Fruit fly (Drosophila melanogaster) whole organism, embryonic: ENCODE measurements around the gene Arp1.
"Not testable (repeated sequence)": the region's sequence is repeated elsewhere in the genome, so short reads cannot be mapped to it uniquely, and the experiment has no call there.

Experiments used
- CG11093 ChIP-seq: fragments of 200-800 bp; sonication (Bioruptor generic); IDR thresholded peaks from 3 replicates; pipeline ENCODE4 v1.3.6; 2022; ENCODE audit warnings: missing biosample characterization, missing genetic modification characterization
- CG11247 ChIP-seq: fragments of 200-800 bp; sonication (Bioruptor generic); IDR thresholded peaks from 2 replicates; pipeline ENCODE4 v1.3.6; 2022; ENCODE audit warnings: missing biosample characterization, missing genetic modification characterization
- CG11456 ChIP-seq: fragments of 200-800 bp; sonication (Bioruptor generic); IDR thresholded peaks from 3 replicates; pipeline ENCODE4 v1.3.6; 2022; ENCODE audit warnings: missing biosample characterization, missing genetic modification characterization
- CG14441 ChIP-seq: fragments of 200-800 bp; sonication (Bioruptor generic); IDR thresholded peaks from 2 replicates; pipeline ENCODE4 v1.3.6; 2022; ENCODE audit warnings: missing biosample characterization, missing genetic modification characterization
- CG14667 ChIP-seq: fragments of 200-800 bp; sonication (Bioruptor generic); IDR thresholded peaks from 2 replicates; pipeline ENCODE4 v1.3.6; 2022; ENCODE audit warnings: missing biosample characterization, missing genetic modification characterization
- CG14710 ChIP-seq: fragments of 200-800 bp; sonication (Bioruptor generic); optimal IDR thresholded peaks from 3 replicates; lab custom pipeline; 2019; ENCODE audit warnings: missing biosample characterization, mild to moderate bottlenecking, missing genetic modification characterization, moderate library complexity
- CG17802 ChIP-seq: fragments of 200-800 bp; sonication (Bioruptor generic); optimal IDR thresholded peaks from 2 replicates; lab custom pipeline; 2018; ENCODE audit warnings: missing biosample characterization, mild to moderate bottlenecking, missing genetic modification characterization, moderate library complexity
- CG6272 ChIP-seq: fragments of 200-800 bp; sonication (Bioruptor generic); IDR thresholded peaks from 2 replicates; pipeline ENCODE4 v1.3.6; 2022; ENCODE audit warnings: missing biosample characterization, missing genetic modification characterization
- CG7357 ChIP-seq: fragments of 200-800 bp; sonication (Bioruptor generic); IDR thresholded peaks from 3 replicates; pipeline ENCODE4 v1.3.6; 2022; ENCODE audit warnings: missing biosample characterization, missing genetic modification characterization
- CG9817 ChIP-seq: fragments of 200-800 bp; sonication (Bioruptor generic); optimal IDR thresholded peaks from 2 replicates; lab custom pipeline; 2018; ENCODE audit warnings: missing biosample characterization, mild to moderate bottlenecking, missing genetic modification characterization, moderate library complexity
- CG9932 ChIP-seq: fragments of 200-800 bp; sonication (Bioruptor generic); IDR thresholded peaks from 2 replicates; pipeline ENCODE4 v1.3.6; 2022; ENCODE audit warnings: missing biosample characterization, missing genetic modification characterization
- Dp ChIP-seq: fragments of 200-800 bp; sonication (Bioruptor generic); optimal IDR thresholded peaks from 2 replicates; lab custom pipeline; 2018; ENCODE audit warnings: missing biosample characterization, mild to moderate bottlenecking, missing genetic modification characterization, moderate library complexity
- E2f2 ChIP-seq: fragments of 200-800 bp; sonication (Bioruptor generic); IDR thresholded peaks from 2 replicates; pipeline ENCODE4 v1.3.6; 2022; ENCODE audit warnings: missing biosample characterization, missing genetic modification characterization
- Ets65A ChIP-seq: fragments of 200-800 bp; sonication (Bioruptor generic); peaks from one replicate; lab custom pipeline; 2016; ENCODE audit warnings: missing biosample characterization, missing genetic modification characterization
- Hr3 ChIP-seq: fragments of 200-800 bp; sonication (Bioruptor generic); optimal IDR thresholded peaks from 3 replicates; lab custom pipeline; 2016; ENCODE audit warnings: missing biosample characterization, missing genetic modification characterization
- Hr78 ChIP-seq, 2 experiments: fragments of 200-800 bp in 1 of 2; fragments of >200 bp in 1 of 2; sonication (Bioruptor generic) in 1 of 2; optimal IDR thresholded peaks; 2 replicates each; lab custom pipeline; 2017 to 2019; ENCODE audit warnings: missing biosample characterization in 2 of 2, missing genetic modification characterization in 2 of 2, mild to moderate bottlenecking in 1 of 2, moderate library complexity in 1 of 2
- Pdp1 ChIP-seq, 2 experiments: fragments of 200-800 bp; sonication (Bioruptor generic); optimal IDR thresholded peaks; 3 replicates each; lab custom pipeline; 2016; ENCODE audit warnings: missing biosample characterization in 2 of 2, missing genetic modification characterization in 2 of 2, mild to moderate bottlenecking in 1 of 2, moderate library complexity in 1 of 2
- Ptx1 ChIP-seq: fragments of 200-800 bp; sonication (Bioruptor generic); IDR thresholded peaks from 2 replicates; pipeline ENCODE4 v1.3.6; 2022; ENCODE audit warnings: missing biosample characterization, missing genetic modification characterization
- Rx ChIP-seq: fragments of 200-800 bp; sonication (Bioruptor generic); IDR thresholded peaks from 2 replicates; pipeline ENCODE4 v1.3.6; 2022; ENCODE audit warnings: missing biosample characterization, missing genetic modification characterization
- Sin3A ChIP-seq: fragments of >200 bp; optimal IDR thresholded peaks from 2 replicates; lab custom pipeline; 2018
- Sry-δ ChIP-seq: fragments of 200-800 bp; sonication (Bioruptor generic); optimal IDR thresholded peaks from 2 replicates; lab custom pipeline; 2016; ENCODE audit warnings: missing biosample characterization, missing genetic modification characterization
- ase ChIP-seq: fragments of 200-800 bp; sonication (Bioruptor generic); IDR thresholded peaks from 3 replicates; pipeline ENCODE4 v1.3.6; 2022; ENCODE audit warnings: missing biosample characterization, missing genetic modification characterization
- dimm ChIP-seq: fragments of 200-800 bp; sonication (Bioruptor generic); IDR thresholded peaks from 2 replicates; pipeline ENCODE4 v1.3.6; 2022; ENCODE audit warnings: missing biosample characterization, missing genetic modification characterization
- dysf ChIP-seq: fragments of 200-800 bp; sonication (Bioruptor generic); IDR thresholded peaks from 3 replicates; pipeline ENCODE4 v1.3.6; 2022; ENCODE audit warnings: missing biosample characterization, missing genetic modification characterization
- gfzf ChIP-seq: fragments of 200-800 bp; sonication (Bioruptor generic); optimal IDR thresholded peaks from 2 replicates; lab custom pipeline; 2016; ENCODE audit warnings: missing biosample characterization, mild to moderate bottlenecking, missing genetic modification characterization, moderate library complexity
- jumu ChIP-seq: fragments of 200-800 bp; sonication (Bioruptor generic); optimal IDR thresholded peaks from 3 replicates; lab custom pipeline; 2016; ENCODE audit warnings: missing biosample characterization, missing genetic modification characterization
- lola ChIP-seq, 3 experiments: fragments of >200 bp in 2 of 3; fragments of 200-800 bp in 1 of 3; sonication (Bioruptor generic) in 1 of 3; optimal IDR thresholded peaks; 2 replicates each; lab custom pipeline; 2017 to 2019; ENCODE audit warnings: missing biosample characterization in 3 of 3, missing genetic modification characterization in 3 of 3, mild to moderate bottlenecking in 1 of 3, moderate library complexity in 1 of 3
- mam ChIP-seq: fragments of 200-800 bp; sonication (Bioruptor generic); optimal IDR thresholded peaks from 3 replicates; lab custom pipeline; 2016; ENCODE audit warnings: missing biosample characterization, missing genetic modification characterization
- nmo ChIP-seq: fragments of 200-800 bp; sonication (Bioruptor generic); optimal IDR thresholded peaks from 2 replicates; lab custom pipeline; 2018; ENCODE audit warnings: missing biosample characterization, mild to moderate bottlenecking, missing genetic modification characterization, moderate library complexity
- phol ChIP-seq: fragments of 200-800 bp; sonication (Bioruptor generic); optimal IDR thresholded peaks from 3 replicates; lab custom pipeline; 2018; ENCODE audit warnings: missing biosample characterization, mild to moderate bottlenecking, missing genetic modification characterization, moderate library complexity
- prd ChIP-seq, 3 experiments: fragments of >200 bp in 2 of 3; fragments of 200-800 bp in 1 of 3; sonication (Bioruptor generic) in 1 of 3; optimal IDR thresholded peaks in 2 of 3; IDR thresholded peaks in 1 of 3; 2 replicates in 2 of 3; 3 replicates in 1 of 3; pipeline versions ENCODE4 v1.3.6 to Lab custom; 2017 to 2022; ENCODE audit warnings: missing biosample characterization in 1 of 3, missing genetic modification characterization in 1 of 3
- pzg ChIP-seq: fragments of 200-800 bp; sonication (Bioruptor generic); optimal IDR thresholded peaks from 3 replicates; lab custom pipeline; 2018; ENCODE audit warnings: missing biosample characterization, mild to moderate bottlenecking, missing genetic modification characterization, moderate library complexity
- ranshi ChIP-seq: fragments of 200-800 bp; sonication (Bioruptor generic); IDR thresholded peaks from 2 replicates; pipeline ENCODE4 v1.3.6; 2022; ENCODE audit warnings: missing biosample characterization, missing genetic modification characterization
- row ChIP-seq: fragments of 200-800 bp; sonication (Bioruptor generic); IDR thresholded peaks from 3 replicates; pipeline ENCODE4 v1.3.6; 2022; ENCODE audit warnings: missing biosample characterization, missing genetic modification characterization
- slbo ChIP-seq: fragments of 200-800 bp; sonication (Bioruptor generic); IDR thresholded peaks from 2 replicates; pipeline ENCODE4 v1.3.6; 2022; ENCODE audit warnings: missing biosample characterization, missing genetic modification characterization
- ssp ChIP-seq: fragments of 200-800 bp; sonication (Bioruptor generic); IDR thresholded peaks from 2 replicates; pipeline ENCODE4 v1.3.6; 2022; ENCODE audit warnings: missing biosample characterization, missing genetic modification characterization
- stwl ChIP-seq: fragments of 200-800 bp; sonication (Bioruptor generic); optimal IDR thresholded peaks from 3 replicates; lab custom pipeline; 2018; ENCODE audit warnings: missing biosample characterization, mild to moderate bottlenecking, missing genetic modification characterization, moderate library complexity
- tll ChIP-seq, 2 experiments: fragments of 200-800 bp in 1 of 2; fragments of >200 bp in 1 of 2; sonication (Bioruptor generic) in 1 of 2; optimal IDR thresholded peaks; 2 replicates each; lab custom pipeline; 2017 to 2019; ENCODE audit warnings: missing biosample characterization in 2 of 2, missing genetic modification characterization in 2 of 2, mild to moderate bottlenecking in 1 of 2, moderate library complexity in 1 of 2
- ttk ChIP-seq: fragments of 200-800 bp; sonication (Bioruptor generic); IDR thresholded peaks from 2 replicates; pipeline ENCODE4 v2.1.2; 2022; ENCODE audit warnings: missing biosample characterization, missing genetic modification characterization
- vvl ChIP-seq: fragments of 200-800 bp; sonication (Bioruptor generic); IDR thresholded peaks from 2 replicates; pipeline ENCODE4 v1.3.6; 2022; ENCODE audit warnings: missing biosample characterization, missing genetic modification characterization
- zfh1 ChIP-seq: fragments of 200-800 bp; sonication (Bioruptor generic); IDR thresholded peaks from 3 replicates; pipeline ENCODE4 v1.3.6; 2022; ENCODE audit warnings: missing biosample characterization, missing genetic modification characterization

The Arp1 gene

dm6 chr3R:12712178-12713172, 20.9 kb downstream of the Arp1 start, which contains the start of gene PolQ (continued):
- TF ChIP-seq Pdp1 (GFP tag; optimal IDR thresholded peaks at IDR 0.05; lab: Kevin White, UChicago) = peak in 1 of 2 experiments; percentile 42
- TF ChIP-seq vvl (GFP tag; lab: Robert Waterston, UW) = peak; percentile 31; the same call in 1 of the 2 replicates
- TF ChIP-seq CG11456 (GFP tag; lab: Robert Waterston, UW) = peak; percentile 64; the same call in 2 of the 3 replicates
- peak; percentile 36 for TF ChIP-seq nmo
- peak; percentile 25; the same call in 1 of the 2 replicates for TF ChIP-seq Ptx1 (GFP tag; lab: Robert Waterston, UW)
- peak; percentile 42 for TF ChIP-seq CG9932
- peak; percentile 80 for TF ChIP-seq E2f2 (GFP tag; lab: Robert Waterston, UW)
- peak; percentile 89 for TF ChIP-seq Ets65A
- TF ChIP-seq Sry-δ (GFP tag; lab: Kevin White, UChicago) = peak; percentile 10
- TF ChIP-seq ssp (GFP tag; lab: Robert Waterston, UW) = peak; percentile 100
- peak; percentile 51 for TF ChIP-seq Rx (GFP tag; lab: Robert Waterston, UW)
- peak; percentile 71 for TF ChIP-seq Sin3A
- peak; percentile 23; the same call in 1 of the 2 replicates for TF ChIP-seq dimm (GFP tag; lab: Robert Waterston, UW)
- TF ChIP-seq row (GFP tag; lab: Robert Waterston, UW) = peak; percentile 74
- peak; percentile 33 for TF ChIP-seq CG14710 (tag; lab: Kevin White, UChicago)
- TF ChIP-seq lola (GFP tag; optimal IDR thresholded peaks at IDR 0.05; lab: Kevin White, UChicago) = peak in 1 of 3 experiments; percentile 90
- TF ChIP-seq CG11247 (GFP tag; lab: Robert Waterston, UW) = peak; percentile 50
- peak; percentile 49; the same call in 1 of the 2 replicates for TF ChIP-seq ttk
- TF ChIP-seq slbo (GFP tag; lab: Robert Waterston, UW) = peak; percentile 66
- peak; percentile 46; the same call in 1 of the 3 replicates for TF ChIP-seq CG11093 (GFP tag; lab: Robert Waterston, UW)
- peak; percentile 23; the same call in 1 of the 2 replicates for TF ChIP-seq CG14667 (GFP tag; lab: Robert Waterston, UW)
- TF ChIP-seq dysf = 0 out of 3 replicates have a peak, but pooled peaks have one; percentile 20
- TF ChIP-seq stwl (tag; lab: Kevin White, UChicago) = peak; percentile 24
- peak; percentile 11 for TF ChIP-seq CG9817 (tag; lab: Kevin White, UChicago)
- peak in 1 of 2 experiments; percentile 26 for TF ChIP-seq Hr78 (GFP tag; optimal IDR thresholded peaks at IDR 0.05; lab: Kevin White, UChicago)
- peak; percentile 48; the same call in 1 of the 3 replicates for TF ChIP-seq zfh1
- peak; percentile 30; the same call in 1 of the 2 replicates for TF ChIP-seq CG14441
- TF ChIP-seq gfzf (GFP tag; lab: Kevin White, UChicago) = peak; percentile 75
- TF ChIP-seq tll (GFP tag; optimal IDR thresholded peaks at IDR 0.05; lab: Kevin White, UChicago) = peak in 1 of 2 experiments; percentile 86
- TF ChIP-seq pzg (GFP tag; lab: Kevin White, UChicago) = peak; percentile 40
- peak; percentile 98 for TF ChIP-seq CG7357
- TF ChIP-seq Hr3 (GFP tag; lab: Kevin White, UChicago) = peak; percentile 6
- peak; percentile 19 for TF ChIP-seq jumu (GFP tag; lab: Kevin White, UChicago)
- TF ChIP-seq mam = peak; percentile 29
- TF ChIP-seq ranshi = peak; percentile 48; the same call in 1 of the 2 replicates
- TF ChIP-seq CG17802 (tag; lab: Kevin White, UChicago) = peak; percentile 69
- 0 out of 3 replicates have a peak, but pooled peaks have one; percentile 44 for TF ChIP-seq ase (GFP tag; lab: Robert Waterston, UW)
- TF ChIP-seq CG6272 (GFP tag; lab: Robert Waterston, UW) = peak; percentile 43
- peak; percentile 10 for TF ChIP-seq phol (tag; lab: Kevin White, UChicago)
- TF ChIP-seq prd (optimal IDR thresholded peaks at IDR 0.05; lab: Kevin White, UChicago) = not testable (repeated sequence)
- TF ChIP-seq prd (GFP tag; IDR thresholded peaks at IDR 0.05; lab: Robert Waterston, UW) = peak; percentile 63; the same call in 1 of the 3 replicates
- TF ChIP-seq Dp = peak; percentile 61
- TF ChIP-seq, all 482 proteins: peak for 74; not testable (repeated sequence) for 408
